Fruit fly (Drosophila melanogaster) whole organism, embryonic: Measurements from ENCODE around the gene Mon1.

Experiments used
- CG11696 ChIP-seq: fragments of 200-800 bp; sonication (Bioruptor generic); IDR thresholded peaks from 2 replicates; pipeline ENCODE4 v1.3.6; 2022; ENCODE audit warnings: missing biosample characterization, missing genetic modification characterization
- CG13424 ChIP-seq: fragments of 200-800 bp; sonication (Bioruptor generic); optimal IDR thresholded peaks from 2 replicates; lab custom pipeline; 2019; ENCODE audit warnings: missing biosample characterization, mild to moderate bottlenecking, missing genetic modification characterization, moderate library complexity
- CG14014 ChIP-seq: fragments of 200-800 bp; sonication (Bioruptor generic); IDR thresholded peaks from 2 replicates; pipeline ENCODE4 v1.3.6; 2022; ENCODE audit warnings: missing biosample characterization, missing genetic modification characterization
- CG1529 ChIP-seq: fragments of 200-800 bp; sonication (Bioruptor generic); optimal IDR thresholded peaks from 3 replicates; lab custom pipeline; 2018; ENCODE audit warnings: missing biosample characterization, missing genetic modification characterization
- CG15479 ChIP-seq: fragments of 200-800 bp; sonication (Bioruptor generic); optimal IDR thresholded peaks from 3 replicates; lab custom pipeline; 2019; ENCODE audit warnings: missing biosample characterization, mild to moderate bottlenecking, missing genetic modification characterization, moderate library complexity
- CG1647 ChIP-seq: fragments of 200-800 bp; sonication (Bioruptor generic); optimal IDR thresholded peaks from 3 replicates; lab custom pipeline; 2016; ENCODE audit warnings: missing biosample characterization, missing genetic modification characterization
- CG17385 ChIP-seq: fragments of 200-800 bp; sonication (Bioruptor generic); optimal IDR thresholded peaks from 3 replicates; lab custom pipeline; 2018; ENCODE audit warnings: missing biosample characterization, mild to moderate bottlenecking, missing genetic modification characterization
- CG18476 ChIP-seq: fragments of 200-800 bp; sonication (Bioruptor generic); optimal IDR thresholded peaks from 2 replicates; lab custom pipeline; 2016; ENCODE audit warnings: missing biosample characterization, mild to moderate bottlenecking, missing genetic modification characterization
- CG2120 ChIP-seq: fragments of 200-800 bp; sonication (Bioruptor generic); optimal IDR thresholded peaks from 3 replicates; lab custom pipeline; 2016; ENCODE audit warnings: missing biosample characterization, missing genetic modification characterization
- CG32767 ChIP-seq: fragments of 200-800 bp; sonication (Bioruptor generic); IDR thresholded peaks from 2 replicates; pipeline ENCODE4 v1.3.6; 2022; ENCODE audit warnings: missing biosample characterization, missing genetic modification characterization
- CG33213 ChIP-seq: fragments of 200-800 bp; sonication (Bioruptor generic); optimal IDR thresholded peaks from 3 replicates; lab custom pipeline; 2016; ENCODE audit warnings: missing biosample characterization, missing genetic modification characterization
- CG6683 ChIP-seq: fragments of 200-800 bp; sonication (Bioruptor generic); optimal IDR thresholded peaks from 2 replicates; lab custom pipeline; 2017; ENCODE audit warnings: missing biosample characterization, mild to moderate bottlenecking, missing genetic modification characterization, missing genetic modification reagents
- CG6689 ChIP-seq: fragments of 200-800 bp; sonication (Bioruptor generic); IDR thresholded peaks from 2 replicates; pipeline ENCODE4 v1.3.6; 2022; ENCODE audit warnings: missing biosample characterization, missing genetic modification characterization
- CG7745 ChIP-seq: fragments of 200-800 bp; sonication (Bioruptor generic); optimal IDR thresholded peaks from 2 replicates; lab custom pipeline; 2018; ENCODE audit warnings: missing biosample characterization, mild to moderate bottlenecking, missing genetic modification characterization, moderate library complexity
- Doc2 ChIP-seq: fragments of 200-800 bp; sonication (Bioruptor generic); IDR thresholded peaks from 2 replicates; pipeline ENCODE4 v1.3.6; 2022; ENCODE audit warnings: missing biosample characterization, missing genetic modification characterization
- E2f2 ChIP-seq: fragments of 200-800 bp; sonication (Bioruptor generic); IDR thresholded peaks from 2 replicates; pipeline ENCODE4 v1.3.6; 2022; ENCODE audit warnings: missing biosample characterization, missing genetic modification characterization
- H15 ChIP-seq: fragments of 200-800 bp; sonication (Bioruptor generic); IDR thresholded peaks from 3 replicates; pipeline ENCODE4 v1.3.6; 2022; ENCODE audit warnings: missing biosample characterization, missing genetic modification characterization
- HmgZ ChIP-seq: fragments of 200-800 bp; sonication (Bioruptor generic); optimal IDR thresholded peaks from 2 replicates; lab custom pipeline; 2018; ENCODE audit warnings: missing biosample characterization, mild to moderate bottlenecking, missing genetic modification characterization
- Nf-YC ChIP-seq: fragments of 200-800 bp; optimal IDR thresholded peaks from 3 replicates; lab custom pipeline; 2019; ENCODE audit warnings: missing biosample characterization, mild to moderate bottlenecking, missing genetic modification characterization, moderate library complexity
- Spps ChIP-seq: fragments of 200-800 bp; sonication (Bioruptor generic); optimal IDR thresholded peaks from 2 replicates; lab custom pipeline; 2018; ENCODE audit warnings: missing biosample characterization, mild to moderate bottlenecking, missing genetic modification characterization
- TFAM ChIP-seq: fragments of 200-800 bp; sonication (Bioruptor generic); optimal IDR thresholded peaks from 2 replicates; lab custom pipeline; 2017; ENCODE audit warnings: missing biosample characterization, missing genetic modification characterization, inconsistent platforms
- Trl ChIP-seq, 3 experiments: fragments of >200 bp in 2 of 3; fragments of 200-800 bp in 1 of 3; sonication (Bioruptor generic) in 1 of 3; optimal IDR thresholded peaks; 2 replicates in 1 of 3; 3 replicates in 2 of 3; lab custom pipeline; 2016 to 2017; ENCODE audit warnings: missing biosample characterization in 1 of 3, missing genetic modification characterization in 1 of 3
- Xbp1 ChIP-seq: fragments of 200-800 bp; sonication (Bioruptor generic); optimal IDR thresholded peaks from 3 replicates; lab custom pipeline; 2016; ENCODE audit warnings: missing biosample characterization, mild to moderate bottlenecking, missing genetic modification characterization
- az2 ChIP-seq: fragments of 200-800 bp; sonication (Bioruptor generic); optimal IDR thresholded peaks from 3 replicates; lab custom pipeline; 2016; ENCODE audit warnings: missing biosample characterization, missing genetic modification characterization
- bsh ChIP-seq, 2 experiments: fragments of 200-800 bp; sonication (Bioruptor generic); optimal IDR thresholded peaks; 2 replicates each; lab custom pipeline; 2017 to 2018; ENCODE audit warnings: mild to moderate bottlenecking in 2 of 2, missing biosample characterization in 2 of 2, missing genetic modification characterization in 2 of 2, moderate library complexity in 1 of 2
- cad ChIP-seq: fragments of >200 bp; optimal IDR thresholded peaks from 2 replicates; lab custom pipeline; 2017; ENCODE audit warnings: missing biosample characterization, missing genetic modification characterization
- cg ChIP-seq: fragments of 200-800 bp; sonication (Bioruptor generic); optimal IDR thresholded peaks from 3 replicates; lab custom pipeline; 2019; ENCODE audit warnings: missing biosample characterization, mild to moderate bottlenecking, missing genetic modification characterization, moderate library complexity
- chif ChIP-seq, 2 experiments: fragments of 200-800 bp; sonication (Bioruptor generic); optimal IDR thresholded peaks; 3 replicates each; lab custom pipeline; 2016; ENCODE audit warnings: missing biosample characterization in 2 of 2, missing genetic modification characterization in 2 of 2
- ci ChIP-seq: fragments of 200-800 bp; sonication (Bioruptor generic); IDR thresholded peaks from 3 replicates; pipeline ENCODE4 v1.3.6; 2022; ENCODE audit warnings: missing biosample characterization, missing genetic modification characterization
- crol ChIP-seq: fragments of 200-800 bp; sonication (Bioruptor generic); IDR thresholded peaks from 2 replicates; pipeline ENCODE4 v1.3.6; 2022; ENCODE audit warnings: missing biosample characterization, missing genetic modification characterization
- danr ChIP-seq: fragments of 200-800 bp; sonication (Bioruptor generic); IDR thresholded peaks from 2 replicates; pipeline ENCODE4 v1.3.6; 2022; ENCODE audit warnings: missing biosample characterization, missing genetic modification characterization
- grau ChIP-seq: fragments of 200-800 bp; optimal IDR thresholded peaks from 3 replicates; lab custom pipeline; 2019; ENCODE audit warnings: missing biosample characterization, mild to moderate bottlenecking, missing genetic modification characterization, moderate library complexity
- h ChIP-seq: fragments of >200 bp; optimal IDR thresholded peaks from 2 replicates; lab custom pipeline; 2017
- jigr1 ChIP-seq: fragments of 200-800 bp; sonication (Bioruptor generic); IDR thresholded peaks from 3 replicates; pipeline ENCODE4 v1.3.6; 2022; ENCODE audit warnings: missing biosample characterization, missing genetic modification characterization
- kni ChIP-seq: fragments of 200-800 bp; sonication (Bioruptor generic); optimal IDR thresholded peaks from 3 replicates; lab custom pipeline; 2017; ENCODE audit warnings: mild to moderate bottlenecking, missing biosample characterization, missing genetic modification reagents, missing genetic modification characterization
- nom ChIP-seq: fragments of 200-800 bp; sonication (Bioruptor generic); optimal IDR thresholded peaks from 2 replicates; lab custom pipeline; 2017; ENCODE audit warnings: missing biosample characterization, missing genetic modification characterization, mild to moderate bottlenecking, moderate library complexity, missing genetic modification reagents
- p53 ChIP-seq: fragments of 200-800 bp; sonication (Bioruptor generic); optimal IDR thresholded peaks from 2 replicates; lab custom pipeline; 2016; ENCODE audit warnings: missing biosample characterization, missing genetic modification characterization
- prd ChIP-seq, 3 experiments: fragments of >200 bp in 2 of 3; fragments of 200-800 bp in 1 of 3; sonication (Bioruptor generic) in 1 of 3; optimal IDR thresholded peaks in 2 of 3; IDR thresholded peaks in 1 of 3; 2 replicates in 2 of 3; 3 replicates in 1 of 3; pipeline versions ENCODE4 v1.3.6 to Lab custom; 2017 to 2022; ENCODE audit warnings: missing biosample characterization in 1 of 3, missing genetic modification characterization in 1 of 3
- tll ChIP-seq, 2 experiments: fragments of 200-800 bp in 1 of 2; fragments of >200 bp in 1 of 2; sonication (Bioruptor generic) in 1 of 2; optimal IDR thresholded peaks; 2 replicates each; lab custom pipeline; 2017 to 2019; ENCODE audit warnings: missing biosample characterization in 2 of 2, missing genetic modification characterization in 2 of 2, mild to moderate bottlenecking in 1 of 2, moderate library complexity in 1 of 2
- twi ChIP-seq: fragments of 200-800 bp; optimal IDR thresholded peaks from 2 replicates; lab custom pipeline; 2019; ENCODE audit warnings: missing biosample characterization, mild to moderate bottlenecking, missing genetic modification characterization, moderate library complexity
- vnd ChIP-seq: fragments of 200-800 bp; sonication (Bioruptor generic); IDR thresholded peaks from 3 replicates; pipeline ENCODE4 v1.3.6; 2022; ENCODE audit warnings: missing biosample characterization, missing genetic modification characterization; ENCODE audit not compliant: partially characterized antibody
- wek ChIP-seq: fragments of 200-800 bp; sonication (Bioruptor generic); optimal IDR thresholded peaks from 3 replicates; lab custom pipeline; 2018; ENCODE audit warnings: missing biosample characterization, mild to moderate bottlenecking, missing genetic modification characterization, moderate library complexity
- zen ChIP-seq: fragments of 200-800 bp; sonication (Bioruptor generic); optimal IDR thresholded peaks from 3 replicates; lab custom pipeline; 2018; ENCODE audit warnings: missing biosample characterization, mild to moderate bottlenecking, missing genetic modification characterization, moderate library complexity
- zfh1 ChIP-seq: fragments of 200-800 bp; sonication (Bioruptor generic); IDR thresholded peaks from 3 replicates; pipeline ENCODE4 v1.3.6; 2022; ENCODE audit warnings: missing biosample characterization, missing genetic modification characterization

Gene Mon1

DNA sequence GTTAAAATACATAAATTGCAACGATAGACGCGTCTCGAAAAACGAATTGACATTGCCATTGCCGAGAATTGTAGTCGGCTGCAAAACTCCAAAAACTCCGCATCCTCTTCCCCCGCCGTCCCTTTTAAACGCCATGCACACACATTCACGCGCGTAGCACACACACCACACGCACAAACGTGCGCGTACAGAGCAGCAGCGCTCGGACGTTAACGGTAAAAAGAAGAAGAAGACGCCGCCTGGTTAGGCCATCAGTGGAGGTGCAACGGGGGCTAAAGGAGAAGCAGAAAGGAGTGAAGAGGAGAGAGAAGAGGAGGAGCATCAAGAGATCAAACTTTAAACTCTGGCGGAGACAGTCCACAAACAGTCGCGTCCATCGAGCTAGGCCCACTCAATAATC, 28.2 kb upstream of the Mon1 start:
- TF ChIP-seq H15 (peak; percentile 25; the same call in 1 of the 3 replicates), CG33213 (GFP tag; lab: Kevin White, UChicago) (no peak), zfh1 (GFP tag; lab: Robert Waterston, UW) (peak; percentile 16; the same call in 1 of the 3 replicates), p53 (peak; percentile 67), crol (0 out of 2 replicates have a peak, but pooled peaks have one; percentile 40), CG17385 (GFP tag; lab: Kevin White, UChicago) (peak; percentile 59), Xbp1 (no peak), CG11696 (GFP tag; lab: Robert Waterston, UW) (peak; percentile 36; the same call in 1 of the 2 replicates), cg (peak; percentile 25)
- TF ChIP-seq, all 482 proteins: peak for 7

dm6 chr2L:4823797-4824196, 26.6 kb upstream of the Mon1 start:
- TF ChIP-seq zen (tag; lab: Kevin White, UChicago) = peak; percentile 90
- TF ChIP-seq twi (tag; lab: Kevin White, UChicago) = peak; percentile 36
- peak; percentile 68 for TF ChIP-seq cad (GFP tag; lab: Kevin White, UChicago)
- peak; percentile 10 for TF ChIP-seq kni (GFP tag; lab: Kevin White, UChicago)
- TF ChIP-seq prd (optimal IDR thresholded peaks at IDR 0.05; lab: Kevin White, UChicago) = no peak
- 0 out of 3 replicates have a peak, but pooled peaks have one; percentile 29 for TF ChIP-seq prd (GFP tag; IDR thresholded peaks at IDR 0.05; lab: Robert Waterston, UW)
- 0 out of 2 replicates have a peak, but pooled peaks have one; percentile 11 for TF ChIP-seq danr (GFP tag; lab: Robert Waterston, UW)
- peak; percentile 77 for TF ChIP-seq CG15479 (GFP tag; lab: Kevin White, UChicago)
- peak in 1 of 2 experiments; percentile 76 for TF ChIP-seq tll (GFP tag; optimal IDR thresholded peaks at IDR 0.05; lab: Kevin White, UChicago)
- TF ChIP-seq TFAM (GFP tag; lab: Kevin White, UChicago) = no peak
- no peak for TF ChIP-seq Trl (optimal IDR thresholded peaks at IDR 0.05; lab: Kevin White, UChicago)
- no peak for TF ChIP-seq Trl (GFP tag; optimal IDR thresholded peaks at IDR 0.05; lab: Kevin White, UChicago)
- no peak for TF ChIP-seq h

DNA sequence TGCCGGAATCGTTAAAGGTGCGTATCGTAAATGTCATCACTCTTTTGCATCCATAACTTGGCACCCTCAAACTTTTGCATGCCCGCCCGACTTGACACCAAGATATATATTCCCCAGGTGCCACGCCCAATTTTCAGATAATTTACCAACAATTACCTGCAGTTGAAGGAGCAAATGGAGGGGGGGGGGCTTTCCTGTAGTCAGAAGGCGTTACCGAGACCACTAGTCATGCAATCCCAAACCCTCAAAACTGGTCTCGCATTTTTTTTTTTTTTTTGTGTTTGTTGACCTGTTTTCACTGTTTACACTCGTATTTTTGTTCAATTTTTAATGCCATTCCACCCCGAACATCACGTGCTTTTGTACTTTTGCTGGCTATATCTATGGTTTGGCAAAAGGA, 24.7 kb upstream of the Mon1 start:
- TF ChIP-seq nom (GFP tag; lab: Kevin White, UChicago) (peak; percentile 15), az2 (GFP tag; lab: Kevin White, UChicago) (no peak)

- TF ChIP-seq CG7745 (tag; lab: Kevin White, UChicago) (no peak), vnd (GFP tag; lab: Robert Waterston, UW) (no peak), Spps (tag; lab: Kevin White, UChicago) (no peak), CG6683 (GFP tag; lab: Kevin White, UChicago) (peak; percentile 6), twi (tag; lab: Kevin White, UChicago) (no peak), CG1647 (no peak), CG6689 (no peak), CG14014 (no peak), E2f2 (GFP tag; lab: Robert Waterston, UW) (peak; percentile 24; the same call in 1 of the 2 replicates), HmgZ (tag; lab: Kevin White, UChicago) (peak; percentile 26), CG32767 (GFP tag; lab: Robert Waterston, UW) (no peak), Doc2 (GFP tag; lab: Robert Waterston, UW) (no peak), CG2120 (GFP tag; lab: Kevin White, UChicago) (no peak), wek (peak; percentile 33), CG18476 (GFP tag; lab: Kevin White, UChicago) (no peak), CG17385 (GFP tag; lab: Kevin White, UChicago) (peak; percentile 12), ci (no peak), grau (tag; lab: Kevin White, UChicago) (no peak), jigr1 (no peak), zen (tag; lab: Kevin White, UChicago) (peak; percentile 20), prd (optimal IDR thresholded peaks at IDR 0.05; lab: Kevin White, UChicago) (no peak), prd (GFP tag; IDR thresholded peaks at IDR 0.05; lab: Robert Waterston, UW) (no peak), CG1529 (GFP tag; lab: Kevin White, UChicago) (no peak), chif (GFP tag; optimal IDR thresholded peaks at IDR 0.05; lab: Kevin White, UChicago) (no peak), CG13424 (tag; lab: Kevin White, UChicago) (peak; percentile 19), bsh (GFP tag; optimal IDR thresholded peaks at IDR 0.05; lab: Kevin White, UChicago) (no peak), Nf-YC (tag; lab: Kevin White, UChicago) (peak; percentile 7), crol (no peak)
These were observed 21.4 kb upstream of the Mon1 start for dm6 chr2L:4829040-4829439.
